Worm (Caenorhabditis elegans): ENCODE results near the gene natc-2.

DNA sequence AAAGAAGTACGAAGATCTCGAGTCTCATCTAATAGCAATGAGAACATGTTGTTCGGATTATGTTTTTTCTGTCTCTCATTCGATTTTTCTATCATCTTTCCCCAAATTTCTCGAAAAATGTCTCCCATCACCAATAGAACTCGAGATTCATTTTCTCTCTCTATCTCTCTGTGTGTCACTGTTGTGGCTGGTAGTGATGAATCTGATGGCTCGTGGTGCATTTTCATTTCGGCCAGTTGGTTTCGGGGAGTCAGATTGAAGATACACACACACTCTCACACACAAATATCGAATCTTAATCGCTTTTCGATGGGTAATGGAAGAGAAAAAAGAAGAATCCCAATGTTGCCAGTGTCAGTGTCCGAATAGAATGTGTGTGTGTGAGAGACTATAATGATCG lies 22.1 kb downstream of the natc-2 start:
- TF ChIP-seq pbrm-1 (GFP tag; IDR thresholded peaks at IDR 0.05) (no peak), tbx-9 (tag; optimal IDR thresholded peaks at IDR 0.05; ENCODE audit: borderline replicate concordance) (no peak), efl-1 (GFP tag; optimal IDR thresholded peaks at IDR 0.05) (no peak), hrde-1 (tag; optimal IDR thresholded peaks at IDR 0.05; ENCODE audit: borderline replicate concordance) (no peak), aptf-3 (GFP tag; IDR thresholded peaks at IDR 0.05) (no peak), F57A8.1 (GFP tag; optimal IDR thresholded peaks at IDR 0.05) (no peak), madf-6 (GFP tag; IDR thresholded peaks at IDR 0.05) (no peak), snpc-4 (GFP tag; optimal IDR thresholded peaks at IDR 0.05) (no peak), snpc-4 (tag; optimal IDR thresholded peaks at IDR 0.05) (no peak), ztf-26 (tag; optimal IDR thresholded peaks at IDR 0.05) (no peak), ztf-3 (GFP tag; optimal IDR thresholded peaks at IDR 0.05) (no peak), dpl-1 (GFP tag; optimal IDR thresholded peaks at IDR 0.05) (no peak), egl-18 (GFP tag; IDR thresholded peaks at IDR 0.05) (no peak), nhr-90 (tag; optimal IDR thresholded peaks at IDR 0.05) (no peak)

Measured in whole organism, young adult.